Worm (Caenorhabditis elegans): ENCODE data around the gene C05D11.13.

DNA sequence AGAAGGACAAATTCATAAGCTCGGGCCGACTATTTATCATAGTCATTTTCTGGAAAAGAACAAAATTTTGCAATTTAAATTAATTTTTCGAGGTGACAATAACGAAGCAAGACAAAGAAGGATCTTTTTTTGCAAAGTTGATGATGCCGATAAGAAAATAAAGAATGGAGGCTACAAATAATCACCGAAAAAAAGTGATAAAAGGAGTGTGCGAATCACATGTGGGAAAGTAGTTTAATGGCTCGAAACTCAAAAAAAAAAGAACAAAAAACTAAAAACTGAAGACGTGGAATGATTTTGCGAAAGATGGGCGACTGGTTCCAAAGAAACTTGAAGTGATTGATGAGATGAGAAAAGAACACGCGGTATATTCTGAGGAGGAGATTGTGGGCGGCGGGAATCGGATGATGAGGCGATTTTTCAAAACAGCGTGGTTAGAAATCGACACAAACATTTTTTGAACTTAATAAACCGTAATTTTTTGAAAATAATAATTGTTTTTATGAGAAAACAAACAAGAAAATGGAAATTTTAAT, 24.9 kb downstream of the C05D11.13 start, which contains the start of gene atgl-1:
- TF ChIP-seq mec-3 (tag; optimal IDR thresholded peaks at IDR 0.05; ENCODE audit: borderline replicate concordance) (no peak), pqm-1 (tag; optimal IDR thresholded peaks at IDR 0.05) (no peak), ceh-22 (tag; optimal IDR thresholded peaks at IDR 0.05) (no peak)

Measured in whole organism, late embryonic.